Fruit fly (Drosophila melanogaster) whole organism, wandering third instar larva: ENCODE measurements around the gene CG3168.

Experiments
- CG32264 ChIP-seq: fragments of 200-800 bp; sonication (Bioruptor generic); optimal IDR thresholded peaks from 2 replicates; lab custom pipeline; 2016; ENCODE audit warnings: missing biosample characterization, missing genetic modification characterization
- CG9705 ChIP-seq: fragments of 200-800 bp; sonication (Bioruptor generic); optimal IDR thresholded peaks from 2 replicates; lab custom pipeline; 2018; ENCODE audit warnings: missing biosample characterization, mild to moderate bottlenecking, missing genetic modification characterization
- CrebA ChIP-seq: fragments of 200-800 bp; sonication (Bioruptor generic); optimal IDR thresholded peaks from 2 replicates; lab custom pipeline; 2016; ENCODE audit warnings: missing biosample characterization, mild to moderate bottlenecking, missing genetic modification characterization, borderline replicate concordance
- Dfd ChIP-seq: fragments of >200 bp; optimal IDR thresholded peaks from 2 replicates; lab custom pipeline; 2017; ENCODE audit warnings: missing biosample characterization, missing genetic modification characterization
- Dif ChIP-seq: fragments of 200-275, 200-300 bp; sonication (Bioruptor generic); optimal IDR thresholded peaks from 2 replicates; lab custom pipeline; 2018; ENCODE audit warnings: missing biosample characterization, missing genetic modification characterization; ENCODE audit not compliant: partially characterized antibody
- GATAd ChIP-seq: sonication (Bioruptor generic); optimal IDR thresholded peaks from 2 replicates; lab custom pipeline; 2016; ENCODE audit warnings: missing biosample characterization, missing genetic modification characterization
- HLH106 ChIP-seq: fragments of 200-800 bp; optimal IDR thresholded peaks from 3 replicates; lab custom pipeline; 2019; ENCODE audit warnings: missing biosample characterization, mild to moderate bottlenecking, missing genetic modification characterization, moderate library complexity
- Hnf4 ChIP-seq: fragments of 200-800 bp; sonication (Bioruptor generic); optimal IDR thresholded peaks from 2 replicates; lab custom pipeline; 2016; ENCODE audit warnings: missing biosample characterization, mild to moderate bottlenecking, missing genetic modification characterization
- Hr78 ChIP-seq: fragments of >200 bp; optimal IDR thresholded peaks from 2 replicates; lab custom pipeline; 2017; ENCODE audit warnings: missing biosample characterization, missing genetic modification characterization
- Hr83 ChIP-seq: fragments of 200-300 bp; sonication (Bioruptor generic); optimal IDR thresholded peaks from 2 replicates; lab custom pipeline; 2016; ENCODE audit warnings: missing biosample characterization, mild to moderate bottlenecking, missing genetic modification characterization, moderate library complexity; ENCODE audit not compliant: poor library complexity, severe bottlenecking
- Jra ChIP-seq: sonication (Bioruptor generic); optimal IDR thresholded peaks from 2 replicates; lab custom pipeline; 2016; ENCODE audit warnings: missing biosample characterization, missing genetic modification characterization
- Mio ChIP-seq: sonication (Bioruptor generic); optimal IDR thresholded peaks from 2 replicates; lab custom pipeline; 2016; ENCODE audit warnings: missing biosample characterization, missing genetic modification characterization
- N ChIP-seq: fragments of >200 bp; optimal IDR thresholded peaks from 2 replicates; lab custom pipeline; 2018; ENCODE audit warnings: missing biosample characterization, missing external identifiers, missing genetic modification characterization
- OdsH ChIP-seq: fragments of 200-800 bp; sonication (Bioruptor generic); optimal IDR thresholded peaks from 2 replicates; lab custom pipeline; 2016; ENCODE audit warnings: missing biosample characterization, mild to moderate bottlenecking, missing genetic modification characterization
- Rel ChIP-seq, 2 experiments: fragments of 200-800 bp; sonication (Bioruptor generic) in 1 of 2; optimal IDR thresholded peaks; 2 replicates in 1 of 2; 3 replicates in 1 of 2; lab custom pipeline; 2016 to 2019; ENCODE audit warnings: mild to moderate bottlenecking in 2 of 2, missing biosample characterization in 2 of 2, missing genetic modification characterization in 2 of 2, moderate library complexity in 1 of 2
- Sp1 ChIP-seq: fragments of 200-800 bp; sonication (Bioruptor generic); optimal IDR thresholded peaks from 3 replicates; lab custom pipeline; 2019; ENCODE audit warnings: missing biosample characterization, mild to moderate bottlenecking, missing genetic modification characterization, moderate library complexity
- Vsx2 ChIP-seq: fragments of 200-300, 225-300 bp; sonication (Bioruptor generic); optimal IDR thresholded peaks from 2 replicates; lab custom pipeline; 2018; ENCODE audit warnings: missing biosample characterization, missing genetic modification characterization; ENCODE audit not compliant: partially characterized antibody
- br ChIP-seq: fragments of 200-800 bp; sonication (Bioruptor generic); optimal IDR thresholded peaks from 2 replicates; lab custom pipeline; 2016; ENCODE audit warnings: missing biosample characterization, missing genetic modification characterization
- brk ChIP-seq: fragments of 200-800 bp; sonication (Bioruptor generic); optimal IDR thresholded peaks from 2 replicates; lab custom pipeline; 2016; ENCODE audit warnings: missing biosample characterization, mild to moderate bottlenecking, missing genetic modification characterization
- dl ChIP-seq, 2 experiments: fragments of 175-275, 200-275 bp in 1 of 2; fragments of 200-275 bp in 1 of 2; sonication (Bioruptor generic); optimal IDR thresholded peaks; lab custom pipeline; 2018; ENCODE audit warnings: mild to moderate bottlenecking in 2 of 2, missing biosample characterization in 2 of 2, missing genetic modification characterization in 2 of 2, moderate library complexity in 2 of 2; ENCODE audit not compliant: partially characterized antibody in 2 of 2, insufficient read depth in 1 of 2
- dmrt93B ChIP-seq: fragments of 200-800 bp; sonication (Bioruptor generic); optimal IDR thresholded peaks from 2 replicates; lab custom pipeline; 2018; ENCODE audit warnings: missing biosample characterization, mild to moderate bottlenecking, missing genetic modification characterization
- dsf ChIP-seq: sonication (Bioruptor generic); optimal IDR thresholded peaks from 2 replicates; lab custom pipeline; 2016; ENCODE audit warnings: missing biosample characterization, missing genetic modification characterization, borderline replicate concordance
- ey ChIP-seq: fragments of 200-800 bp; sonication (Bioruptor generic); optimal IDR thresholded peaks from 2 replicates; lab custom pipeline; 2016; ENCODE audit warnings: missing biosample characterization, missing genetic modification characterization
- foxo ChIP-seq, 2 experiments: fragments of 200-800 bp; sonication (Bioruptor generic); optimal IDR thresholded peaks; 2 replicates in 1 of 2; 3 replicates in 1 of 2; lab custom pipeline; 2016 to 2017; ENCODE audit warnings: missing biosample characterization in 2 of 2, missing genetic modification characterization in 2 of 2
- h ChIP-seq: fragments of 200-800 bp; sonication (Bioruptor generic); optimal IDR thresholded peaks from 3 replicates; lab custom pipeline; 2016; ENCODE audit warnings: missing biosample characterization, mild to moderate bottlenecking, missing genetic modification characterization
- jim ChIP-seq: fragments of 175-275, 200-325 bp; sonication (Bioruptor generic); optimal IDR thresholded peaks from 2 replicates; lab custom pipeline; 2016; ENCODE audit warnings: missing biosample characterization, mild to moderate bottlenecking, missing genetic modification characterization
- lola ChIP-seq: fragments of >200 bp; optimal IDR thresholded peaks from 2 replicates; lab custom pipeline; 2017; ENCODE audit warnings: missing biosample characterization, missing genetic modification characterization
- pan ChIP-seq: fragments of >200 bp; optimal IDR thresholded peaks from 2 replicates; lab custom pipeline; 2017
- psq ChIP-seq: fragments of 200-800 bp; sonication (Bioruptor generic); optimal IDR thresholded peaks from 3 replicates; lab custom pipeline; 2017; ENCODE audit warnings: missing biosample characterization, mild to moderate bottlenecking, missing genetic modification characterization, moderate library complexity
- rgr ChIP-seq: fragments of 200-800 bp; sonication (Bioruptor generic); optimal IDR thresholded peaks from 3 replicates; lab custom pipeline; 2016; ENCODE audit warnings: missing biosample characterization, mild to moderate bottlenecking, missing genetic modification characterization
- sage ChIP-seq: fragments of 200-800 bp; sonication (Bioruptor generic); optimal IDR thresholded peaks from 2 replicates; lab custom pipeline; 2016; ENCODE audit warnings: missing biosample characterization, mild to moderate bottlenecking, missing genetic modification characterization
- tai ChIP-seq: sonication (Bioruptor generic); optimal IDR thresholded peaks from 2 replicates; lab custom pipeline; 2016; ENCODE audit warnings: missing biosample characterization, missing genetic modification characterization
- woc ChIP-seq: sonication (Bioruptor generic); optimal IDR thresholded peaks from 2 replicates; lab custom pipeline; 2016; ENCODE audit warnings: missing biosample characterization, mild to moderate bottlenecking, missing genetic modification characterization

CG3168 gene

DNA sequence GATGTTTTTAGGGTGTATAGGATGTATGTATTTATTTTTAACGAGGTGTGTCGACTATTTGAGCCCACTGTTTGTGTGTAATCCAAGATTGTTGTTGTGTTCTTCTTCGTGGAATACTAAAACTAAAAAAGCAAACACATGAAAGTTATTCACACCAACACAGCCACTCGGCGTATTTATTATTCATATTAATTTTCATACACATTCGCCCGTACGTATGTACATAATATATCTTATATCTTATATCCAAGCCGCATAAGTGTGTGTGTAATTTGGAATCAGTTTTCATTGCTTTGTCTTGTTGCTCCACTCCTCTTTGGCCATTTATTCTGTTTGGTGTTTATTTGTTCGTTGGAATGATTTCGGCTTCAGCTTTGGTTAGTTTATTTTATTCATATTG, 29.1 kb downstream of the CG3168 start:
- TF ChIP-seq Hnf4 (GFP tag; lab: Kevin White, UChicago) (no peak), Dif (GFP tag; lab: Kevin White, UChicago) (no peak), Dfd (GFP tag; lab: Kevin White, UChicago) (no peak), CrebA (no peak), dsf (GFP tag; lab: Kevin White, UChicago) (no peak), brk (GFP tag; lab: Kevin White, UChicago) (no peak), N (GFP tag; lab: Kevin White, UChicago) (no peak), woc (GFP tag; lab: Kevin White, UChicago) (no peak), Rel (GFP tag; optimal IDR thresholded peaks at IDR 0.05; lab: Kevin White, UChicago) (no peak), Rel (tag; optimal IDR thresholded peaks at IDR 0.05; lab: Kevin White, UChicago) (no peak), Jra (GFP tag; lab: Kevin White, UChicago) (no peak), Vsx2 (no peak), sage (GFP tag; lab: Kevin White, UChicago) (no peak)

DNA sequence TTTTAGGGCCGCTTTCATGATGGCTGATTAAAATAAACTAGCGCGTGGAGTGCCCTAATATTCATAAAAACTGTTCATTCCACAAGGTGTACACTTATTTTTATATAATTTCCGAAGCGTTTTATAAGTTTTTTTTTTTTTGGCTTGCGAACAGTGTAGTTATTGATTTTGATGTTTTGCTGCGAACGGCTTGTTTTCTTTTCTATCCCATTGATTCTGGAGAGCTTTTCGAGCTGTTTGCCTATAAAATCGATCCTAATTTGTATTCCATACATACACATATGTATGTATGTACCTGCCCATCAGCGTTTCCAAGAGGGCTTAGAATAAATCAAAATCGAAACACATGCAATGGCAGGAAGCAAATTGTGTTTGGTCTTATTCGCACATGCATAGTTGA, 29.5 kb downstream of the CG3168 start:
- no peak for TF ChIP-seq Vsx2
- TF ChIP-seq jim, result no peak
- no peak for TF ChIP-seq OdsH (GFP tag; lab: Kevin White, UChicago)
- TF ChIP-seq GATAd (GFP tag; lab: Kevin White, UChicago), result no peak
- no peak for TF ChIP-seq Hr78
- no peak for TF ChIP-seq br (GFP tag; lab: Kevin White, UChicago)
- TF ChIP-seq Rel (GFP tag; optimal IDR thresholded peaks at IDR 0.05; lab: Kevin White, UChicago), result no peak
- no peak for TF ChIP-seq Rel (tag; optimal IDR thresholded peaks at IDR 0.05; lab: Kevin White, UChicago)
- TF ChIP-seq ey (GFP tag; lab: Kevin White, UChicago), result no peak
- TF ChIP-seq Dif (GFP tag; lab: Kevin White, UChicago), result no peak
- TF ChIP-seq sage (GFP tag; lab: Kevin White, UChicago), result no peak
- no peak for TF ChIP-seq h
- TF ChIP-seq Hr83 (GFP tag; lab: Kevin White, UChicago), result no peak
- no peak for TF ChIP-seq foxo (GFP tag; optimal IDR thresholded peaks at IDR 0.05; lab: Kevin White, UChicago)
- TF ChIP-seq CG9705 (GFP tag; lab: Kevin White, UChicago), result no peak
- no peak for TF ChIP-seq Dfd (GFP tag; lab: Kevin White, UChicago)
- TF ChIP-seq psq (GFP tag; lab: Kevin White, UChicago), result no peak
- TF ChIP-seq dmrt93B (GFP tag; lab: Kevin White, UChicago), result no peak
- TF ChIP-seq Mio, result no peak
- TF ChIP-seq rgr (GFP tag; lab: Kevin White, UChicago), result no peak
- no peak for TF ChIP-seq tai
- TF ChIP-seq, all 38 proteins: peak for 0

DNA sequence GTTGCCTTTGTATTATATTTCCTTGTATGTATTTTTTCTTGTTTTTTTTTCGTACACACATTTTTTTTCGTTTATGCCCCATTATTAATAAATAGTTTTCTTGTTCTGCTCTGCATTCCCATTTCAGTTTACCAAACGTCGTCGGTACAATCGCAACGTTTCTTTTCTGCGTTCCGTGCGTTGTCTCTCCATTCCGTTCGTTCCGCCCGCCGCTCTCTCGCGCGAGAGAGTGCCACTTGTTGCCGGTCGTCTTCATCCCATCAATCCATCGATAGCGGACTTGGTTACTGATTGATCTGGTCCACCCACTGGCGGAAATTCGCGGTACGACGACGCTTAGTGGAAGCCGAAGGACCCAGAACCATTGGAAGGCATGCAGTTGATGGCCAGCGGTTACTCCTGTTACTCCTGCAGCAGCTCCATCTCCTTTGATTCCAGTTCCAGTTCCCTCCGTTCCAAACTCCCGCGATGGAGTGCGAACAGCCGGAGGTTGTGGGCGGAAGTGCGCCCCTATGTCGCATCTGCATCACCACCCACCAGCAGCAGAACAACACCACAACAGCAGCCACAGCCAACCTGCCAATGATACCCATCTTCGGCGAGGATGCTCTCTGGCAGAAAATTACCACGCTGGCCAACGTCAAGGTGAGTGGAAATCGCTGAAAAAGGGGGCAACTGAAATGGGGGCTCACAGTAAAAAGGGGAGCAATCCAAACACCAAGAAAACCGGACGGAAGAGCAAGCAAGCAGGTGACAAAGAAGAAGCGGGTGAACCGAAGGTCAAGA, 30.3 kb downstream of the CG3168 start:
- TF ChIP-seq br (GFP tag; lab: Kevin White, UChicago) (no peak), Rel (GFP tag; optimal IDR thresholded peaks at IDR 0.05; lab: Kevin White, UChicago) (no peak), Rel (tag; optimal IDR thresholded peaks at IDR 0.05; lab: Kevin White, UChicago) (no peak), lola (GFP tag; lab: Kevin White, UChicago) (no peak), Dif (GFP tag; lab: Kevin White, UChicago) (no peak), HLH106 (tag; lab: Kevin White, UChicago) (no peak), Hnf4 (GFP tag; lab: Kevin White, UChicago) (no peak)

DNA sequence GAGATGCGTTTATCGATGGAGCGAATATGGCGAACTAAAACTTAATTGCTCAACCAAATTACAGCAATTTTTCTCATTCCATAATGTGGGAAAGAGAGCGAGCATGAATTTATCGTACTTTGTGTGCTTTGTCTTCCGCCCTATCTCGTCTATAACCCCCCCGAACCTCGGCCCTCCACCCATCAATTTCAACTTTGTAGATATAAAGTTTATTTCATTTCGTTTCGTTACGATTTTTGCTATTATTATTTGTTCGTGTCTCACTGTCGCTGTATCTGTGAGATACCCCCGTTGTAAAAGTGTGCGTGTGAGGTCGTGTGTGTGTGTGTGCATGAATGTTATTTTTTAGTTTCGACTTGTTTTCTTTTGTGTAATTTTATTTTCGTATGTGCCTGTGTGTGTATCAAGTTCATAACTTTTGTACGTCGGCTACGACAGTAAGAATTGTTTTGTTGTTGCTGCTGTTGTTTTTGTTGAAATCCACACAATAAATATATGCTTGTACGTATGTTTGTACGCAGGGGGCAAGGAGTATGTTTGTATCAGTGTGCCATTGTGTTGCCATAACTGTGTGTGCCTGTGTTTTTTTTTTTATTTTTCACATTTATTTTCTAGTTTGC, 31.1 kb downstream of the CG3168 start:
- TF ChIP-seq HLH106 (tag; lab: Kevin White, UChicago) (no peak), Jra (GFP tag; lab: Kevin White, UChicago) (no peak), CG9705 (GFP tag; lab: Kevin White, UChicago) (no peak), Sp1 (GFP tag; lab: Kevin White, UChicago) (no peak), OdsH (GFP tag; lab: Kevin White, UChicago) (no peak), GATAd (GFP tag; lab: Kevin White, UChicago) (no peak), CG32264 (GFP tag; lab: Kevin White, UChicago) (no peak), pan (lab: Kevin White, UChicago) (no peak), CrebA (no peak), ey (GFP tag; lab: Kevin White, UChicago) (no peak), dl (GFP tag; optimal IDR thresholded peaks at IDR 0.05; lab: Kevin White, UChicago; ENCODE audit: insufficient read depth in 1 of 2, partially characterized antibody in 2 of 2) (no peak)
